Fruit fly (Drosophila melanogaster) whole organism, embryonic: ENCODE results near the gene Ilp1.

Source experiments
- Atf6 ChIP-seq: fragments of 200-800 bp; sonication (Bioruptor generic); IDR thresholded peaks from 2 replicates; pipeline ENCODE4 v1.3.6; 2022; ENCODE audit warnings: missing biosample characterization, missing genetic modification characterization
- Bgb ChIP-seq: fragments of 200-800 bp; sonication (Bioruptor generic); IDR thresholded peaks from 2 replicates; pipeline ENCODE4 v1.3.6; 2022; ENCODE audit warnings: missing biosample characterization, missing genetic modification characterization; ENCODE audit not compliant: partially characterized antibody
- CG11398 ChIP-seq: fragments of 200-800 bp; sonication (Bioruptor generic); optimal IDR thresholded peaks from 2 replicates; lab custom pipeline; 2016; ENCODE audit warnings: missing biosample characterization, missing genetic modification characterization
- CG11456 ChIP-seq: fragments of 200-800 bp; sonication (Bioruptor generic); IDR thresholded peaks from 3 replicates; pipeline ENCODE4 v1.3.6; 2022; ENCODE audit warnings: missing biosample characterization, missing genetic modification characterization
- CG11723 ChIP-seq: fragments of 200-800 bp; sonication (Bioruptor generic); optimal IDR thresholded peaks from 2 replicates; lab custom pipeline; 2017; ENCODE audit warnings: missing biosample characterization, mild to moderate bottlenecking, missing genetic modification characterization
- CG12104 ChIP-seq: fragments of 200-800 bp; sonication (Bioruptor generic); optimal IDR thresholded peaks from 3 replicates; lab custom pipeline; 2016; ENCODE audit warnings: missing biosample characterization, missing genetic modification characterization
- CG12236 ChIP-seq: fragments of 200-800 bp; sonication (Bioruptor generic); optimal IDR thresholded peaks from 2 replicates; lab custom pipeline; 2016; ENCODE audit warnings: missing biosample characterization, missing genetic modification characterization
- CG13123 ChIP-seq: fragments of 200-800 bp; sonication (Bioruptor generic); optimal IDR thresholded peaks from 2 replicates; lab custom pipeline; 2016; ENCODE audit warnings: missing biosample characterization, missing genetic modification characterization
- CG13424 ChIP-seq: fragments of 200-800 bp; sonication (Bioruptor generic); optimal IDR thresholded peaks from 2 replicates; lab custom pipeline; 2019; ENCODE audit warnings: missing biosample characterization, mild to moderate bottlenecking, missing genetic modification characterization, moderate library complexity
- CG15073 ChIP-seq: fragments of 200-800 bp; sonication (Bioruptor generic); optimal IDR thresholded peaks from 2 replicates; lab custom pipeline; 2016; ENCODE audit warnings: missing biosample characterization, missing genetic modification characterization
- CG17612 ChIP-seq: fragments of 200-800 bp; sonication (Bioruptor generic); IDR thresholded peaks from 2 replicates; pipeline ENCODE4 v1.3.6; 2022; ENCODE audit warnings: missing biosample characterization, missing genetic modification characterization
- CG17802 ChIP-seq: fragments of 200-800 bp; sonication (Bioruptor generic); optimal IDR thresholded peaks from 2 replicates; lab custom pipeline; 2018; ENCODE audit warnings: missing biosample characterization, mild to moderate bottlenecking, missing genetic modification characterization, moderate library complexity
- CG18011 ChIP-seq: fragments of 200-800 bp; sonication (Bioruptor generic); optimal IDR thresholded peaks from 2 replicates; lab custom pipeline; 2017; ENCODE audit warnings: missing biosample characterization, missing genetic modification characterization, mild to moderate bottlenecking, moderate library complexity, missing genotype
- CG18262 ChIP-seq: fragments of 200-800 bp; optimal IDR thresholded peaks from 3 replicates; lab custom pipeline; 2019; ENCODE audit warnings: missing biosample characterization, mild to moderate bottlenecking, missing genetic modification characterization, moderate library complexity
- CG2202 ChIP-seq: fragments of 200-800 bp; sonication (Bioruptor generic); optimal IDR thresholded peaks from 2 replicates; lab custom pipeline; 2018; ENCODE audit warnings: missing biosample characterization, mild to moderate bottlenecking, missing genetic modification characterization
- CG31365 ChIP-seq: fragments of 200-800 bp; sonication (Bioruptor generic); optimal IDR thresholded peaks from 2 replicates; lab custom pipeline; 2018; ENCODE audit warnings: missing biosample characterization, mild to moderate bottlenecking, missing genetic modification characterization
- CG4282 ChIP-seq: fragments of 200-800 bp; sonication (Bioruptor generic); optimal IDR thresholded peaks from 2 replicates; lab custom pipeline; 2016; ENCODE audit warnings: missing biosample characterization, missing genetic modification characterization
- CG6813 ChIP-seq: fragments of 200-800 bp; sonication (Bioruptor generic); optimal IDR thresholded peaks from 2 replicates; lab custom pipeline; 2017; ENCODE audit warnings: missing biosample characterization, missing genetic modification characterization, mild to moderate bottlenecking, moderate library complexity, missing genetic modification reagents
- CG8765 ChIP-seq: fragments of 200-800 bp; sonication (Bioruptor generic); IDR thresholded peaks from 2 replicates; pipeline ENCODE4 v1.3.6; 2022; ENCODE audit warnings: missing biosample characterization, missing genetic modification characterization
- D19B ChIP-seq: fragments of 200-800 bp; sonication (Bioruptor generic); optimal IDR thresholded peaks from 2 replicates; lab custom pipeline; 2017; ENCODE audit warnings: missing biosample characterization, mild to moderate bottlenecking, missing genetic modification characterization
- Dip3 ChIP-seq: fragments of 200-800 bp; sonication (Bioruptor generic); optimal IDR thresholded peaks from 3 replicates; lab custom pipeline; 2016; ENCODE audit warnings: missing biosample characterization, missing genetic modification characterization
- Dll ChIP-seq: fragments of 200-800 bp; sonication (Bioruptor generic); IDR thresholded peaks from 4 replicates; pipeline ENCODE4 v1.3.6; 2022; ENCODE audit warnings: missing biosample characterization, missing genetic modification characterization; ENCODE audit not compliant: partially characterized antibody
- Fer2 ChIP-seq: fragments of 200-800 bp; sonication (Bioruptor generic); optimal IDR thresholded peaks from 2 replicates; lab custom pipeline; 2018; ENCODE audit warnings: missing biosample characterization, mild to moderate bottlenecking, missing genetic modification characterization, moderate library complexity
- Jarid2 ChIP-seq: fragments of 200-800 bp; sonication (Bioruptor generic); optimal IDR thresholded peaks from 3 replicates; lab custom pipeline; 2017; ENCODE audit warnings: mild to moderate bottlenecking, missing biosample characterization, missing genetic modification reagents, missing genetic modification characterization
- Med ChIP-seq: fragments of 200-800 bp; sonication (Bioruptor generic); peaks from one replicate; lab custom pipeline; 2016; ENCODE audit warnings: missing biosample characterization, missing genetic modification characterization, mild to moderate bottlenecking, inconsistent platforms, moderate library complexity
- NC2α ChIP-seq: fragments of 200-800 bp; sonication (Bioruptor generic); optimal IDR thresholded peaks from 2 replicates; lab custom pipeline; 2016; ENCODE audit warnings: missing biosample characterization, missing genetic modification characterization
- NFAT ChIP-seq: fragments of 200-800 bp; sonication (Bioruptor generic); IDR thresholded peaks from 2 replicates; pipeline ENCODE4 v1.3.6; 2022; ENCODE audit warnings: missing biosample characterization, missing genetic modification characterization
- Nf-YA ChIP-seq: fragments of 200-800 bp; sonication (Bioruptor generic); IDR thresholded peaks from 2 replicates; pipeline ENCODE4 v1.3.6; 2022; ENCODE audit warnings: missing biosample characterization, missing genetic modification characterization
- Scr ChIP-seq: fragments of 200-800 bp; sonication (Bioruptor generic); IDR thresholded peaks from 2 replicates; pipeline ENCODE4 v1.3.6; 2022; ENCODE audit warnings: missing biosample characterization, missing genetic modification characterization; ENCODE audit not compliant: partially characterized antibody
- Stat92E ChIP-seq, 3 experiments: fragments of >200 bp in 2 of 3; fragments of 200-800 bp in 1 of 3; sonication (Bioruptor generic) in 1 of 3; optimal IDR thresholded peaks; 2 replicates each; lab custom pipeline; 2017 to 2019; ENCODE audit warnings: missing biosample characterization in 3 of 3, missing genetic modification characterization in 3 of 3, mild to moderate bottlenecking in 1 of 3, moderate library complexity in 1 of 3
- Trl ChIP-seq, 3 experiments: fragments of >200 bp in 2 of 3; fragments of 200-800 bp in 1 of 3; sonication (Bioruptor generic) in 1 of 3; optimal IDR thresholded peaks; 2 replicates in 1 of 3; 3 replicates in 2 of 3; lab custom pipeline; 2016 to 2017; ENCODE audit warnings: missing biosample characterization in 1 of 3, missing genetic modification characterization in 1 of 3
- bcd ChIP-seq: fragments of 200-800 bp; sonication (Bioruptor generic); optimal IDR thresholded peaks from 2 replicates; lab custom pipeline; 2017; ENCODE audit warnings: missing biosample characterization, mild to moderate bottlenecking, missing genetic modification characterization
- cato ChIP-seq: fragments of 200-800 bp; sonication (Bioruptor generic); optimal IDR thresholded peaks from 2 replicates; lab custom pipeline; 2016; ENCODE audit warnings: missing biosample characterization, missing genetic modification characterization, borderline replicate concordance
- caup ChIP-seq: fragments of 200-800 bp; sonication (Bioruptor generic); optimal IDR thresholded peaks from 3 replicates; lab custom pipeline; 2017; ENCODE audit warnings: missing biosample characterization, mild to moderate bottlenecking, missing genetic modification characterization, moderate library complexity; ENCODE audit not compliant: severe bottlenecking
- ci ChIP-seq: fragments of 200-800 bp; sonication (Bioruptor generic); IDR thresholded peaks from 3 replicates; pipeline ENCODE4 v1.3.6; 2022; ENCODE audit warnings: missing biosample characterization, missing genetic modification characterization
- crp ChIP-seq, 2 experiments: fragments of 200-800 bp; sonication (Bioruptor generic); optimal IDR thresholded peaks; 2 replicates in 1 of 2; 3 replicates in 1 of 2; lab custom pipeline; 2017; ENCODE audit warnings: missing biosample characterization in 2 of 2, missing genetic modification characterization in 2 of 2, mild to moderate bottlenecking in 1 of 2, moderate library complexity in 1 of 2
- ems ChIP-seq: fragments of 200-800 bp; sonication (Bioruptor generic); optimal IDR thresholded peaks from 3 replicates; lab custom pipeline; 2016; ENCODE audit warnings: missing biosample characterization, missing genetic modification characterization
- eve ChIP-seq, 2 experiments: fragments of >200 bp; optimal IDR thresholded peaks; 2 replicates each; lab custom pipeline; 2017; ENCODE audit warnings: missing biosample characterization in 2 of 2, missing genetic modification characterization in 2 of 2
- gro ChIP-seq: fragments of 200-800 bp; sonication (Bioruptor generic); optimal IDR thresholded peaks from 2 replicates; lab custom pipeline; 2016; ENCODE audit warnings: missing biosample characterization, missing genetic modification characterization
- gsb-n ChIP-seq: fragments of 200-800 bp; sonication (Bioruptor generic); optimal IDR thresholded peaks from 3 replicates; lab custom pipeline; 2018; ENCODE audit warnings: missing biosample characterization, mild to moderate bottlenecking, missing genetic modification characterization
- her ChIP-seq: fragments of 200-800 bp; sonication (Bioruptor generic); optimal IDR thresholded peaks from 2 replicates; lab custom pipeline; 2016; ENCODE audit warnings: missing biosample characterization, missing genetic modification characterization
- nerfin-2 ChIP-seq: fragments of 200-800 bp; sonication (Bioruptor generic); IDR thresholded peaks from 2 replicates; pipeline ENCODE4 v1.3.6; 2022; ENCODE audit warnings: missing biosample characterization, missing genetic modification characterization; ENCODE audit not compliant: partially characterized antibody
- onecut ChIP-seq: fragments of 200-800 bp; sonication (Bioruptor generic); IDR thresholded peaks from 2 replicates; pipeline ENCODE4 v1.3.6; 2022; ENCODE audit warnings: missing biosample characterization, missing genetic modification characterization
- pb ChIP-seq: fragments of 200-800 bp; sonication (Bioruptor generic); optimal IDR thresholded peaks from 3 replicates; lab custom pipeline; 2016; ENCODE audit warnings: missing biosample characterization, missing genetic modification characterization
- pnt ChIP-seq: fragments of 200-800 bp; sonication (Bioruptor generic); optimal IDR thresholded peaks from 3 replicates; lab custom pipeline; 2016; ENCODE audit warnings: missing biosample characterization, missing genetic modification characterization
- psq ChIP-seq: fragments of 200-800 bp; sonication (Bioruptor generic); optimal IDR thresholded peaks from 2 replicates; lab custom pipeline; 2017; ENCODE audit warnings: missing biosample characterization, missing genetic modification characterization
- sc ChIP-seq, 3 experiments: fragments of >200 bp in 2 of 3; fragments of 200-800 bp in 1 of 3; sonication (Bioruptor generic) in 1 of 3; optimal IDR thresholded peaks; 2 replicates in 2 of 3; 3 replicates in 1 of 3; lab custom pipeline; 2017; ENCODE audit warnings: mild to moderate bottlenecking in 1 of 3, missing biosample characterization in 1 of 3, missing genetic modification characterization in 1 of 3, missing genetic modification reagents in 1 of 3
- sens-2 ChIP-seq: fragments of 200-800 bp; sonication (Bioruptor generic); IDR thresholded peaks from 2 replicates; pipeline ENCODE4 v1.3.6; 2022; ENCODE audit warnings: missing biosample characterization, missing genetic modification characterization
- sisA ChIP-seq: fragments of 200-800 bp; sonication (Bioruptor generic); IDR thresholded peaks from 2 replicates; pipeline ENCODE4 v1.3.6; 2022; ENCODE audit warnings: missing biosample characterization, missing genetic modification characterization

Gene Ilp1

DNA sequence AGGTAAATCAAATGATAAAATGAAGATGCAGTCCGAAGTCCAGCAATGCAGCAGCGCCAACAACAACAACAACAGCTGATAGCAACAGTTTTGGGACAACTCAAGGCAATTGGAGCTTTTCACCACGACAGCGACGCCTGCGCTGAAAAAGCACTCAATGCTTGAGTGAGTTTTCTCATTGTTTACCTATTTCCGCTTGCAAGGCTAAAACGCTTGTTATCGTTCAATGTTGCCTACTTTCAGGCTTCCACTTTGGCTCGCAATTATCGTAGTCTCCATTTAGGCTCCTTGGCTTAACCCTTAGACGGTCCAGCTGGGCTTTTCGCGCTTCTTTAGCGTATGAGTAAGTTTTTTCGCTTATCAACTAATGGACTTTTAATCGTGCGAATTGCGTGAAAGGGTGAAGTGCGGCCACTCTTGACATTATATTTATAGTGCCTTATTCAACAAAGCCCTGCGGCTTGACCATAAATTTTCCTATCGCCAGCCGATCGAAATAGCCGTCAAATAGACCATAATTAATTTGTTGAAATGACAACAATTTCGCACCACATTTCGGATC lies 36.1 kb upstream of the Ilp1 start (continued):
- TF ChIP-seq Med (peak; percentile 91), Stat92E (GFP tag; optimal IDR thresholded peaks at IDR 0.05; lab: Kevin White, UChicago) (no peak), Dip3 (GFP tag; lab: Kevin White, UChicago) (no peak), NC2α (GFP tag; lab: Kevin White, UChicago) (no peak), CG17612 (GFP tag; lab: Robert Waterston, UW) (no peak), Jarid2 (no peak), Atf6 (GFP tag; lab: Robert Waterston, UW) (peak; percentile 35; the same call in 1 of the 2 replicates), nerfin-2 (GFP tag; lab: Robert Waterston, UW) (no peak), crp (GFP tag; optimal IDR thresholded peaks at IDR 0.05; lab: Kevin White, UChicago) (no peak), caup (peak; percentile 45), gro (GFP tag; lab: Kevin White, UChicago) (peak; percentile 25), ems (peak; percentile 28), cato (no peak), sisA (GFP tag; lab: Robert Waterston, UW) (no peak), Fer2 (tag; lab: Kevin White, UChicago) (no peak), CG18011 (GFP tag; lab: Kevin White, UChicago) (no peak), eve (GFP tag; optimal IDR thresholded peaks at IDR 0.05; lab: Kevin White, UChicago) (no peak), CG11398 (GFP tag; lab: Kevin White, UChicago) (no peak), CG12104 (GFP tag; lab: Kevin White, UChicago) (no peak), CG13123 (no peak), NFAT (GFP tag; lab: Robert Waterston, UW) (no peak), CG15073 (GFP tag; lab: Kevin White, UChicago) (no peak), CG2202 (no peak), gsb-n (tag; lab: Kevin White, UChicago) (no peak), CG13424 (tag; lab: Kevin White, UChicago) (no peak), Dll (GFP tag; lab: Robert Waterston, UW) (no peak), pb (peak; percentile 52), Trl (optimal IDR thresholded peaks at IDR 0.05; lab: Kevin White, UChicago) (no peak), Trl (GFP tag; optimal IDR thresholded peaks at IDR 0.05; lab: Kevin White, UChicago) (no peak), psq (GFP tag; lab: Kevin White, UChicago) (no peak), CG11723 (no peak), CG4282 (GFP tag; lab: Kevin White, UChicago) (no peak), her (GFP tag; lab: Kevin White, UChicago) (peak; percentile 34), CG6813 (GFP tag; lab: Kevin White, UChicago) (peak; percentile 46), CG18262 (tag; lab: Kevin White, UChicago) (no peak), Nf-YA (no peak), CG12236 (GFP tag; lab: Kevin White, UChicago) (no peak), CG31365 (tag; lab: Kevin White, UChicago) (peak; percentile 24), Scr (GFP tag; lab: Robert Waterston, UW) (no peak), sens-2 (GFP tag; lab: Robert Waterston, UW) (no peak), sc (optimal IDR thresholded peaks at IDR 0.05; lab: Kevin White, UChicago) (no peak), sc (GFP tag; optimal IDR thresholded peaks at IDR 0.05; lab: Kevin White, UChicago) (no peak), Bgb (GFP tag; lab: Robert Waterston, UW) (peak; percentile 56; the same call in 1 of the 2 replicates), CG11456 (GFP tag; lab: Robert Waterston, UW) (0 out of 3 replicates have a peak, but pooled peaks have one; percentile 10), onecut (GFP tag; lab: Robert Waterston, UW) (peak; percentile 21; the same call in 1 of the 2 replicates), D19B (GFP tag; lab: Kevin White, UChicago) (no peak), pnt (no peak), CG8765 (no peak), CG17802 (tag; lab: Kevin White, UChicago) (no peak), ci (GFP tag; lab: Robert Waterston, UW) (peak; percentile 83), bcd (GFP tag; lab: Kevin White, UChicago) (peak; percentile 22)
